Fruit fly (Drosophila melanogaster): ENCODE results near the gene SclA.

DNA sequence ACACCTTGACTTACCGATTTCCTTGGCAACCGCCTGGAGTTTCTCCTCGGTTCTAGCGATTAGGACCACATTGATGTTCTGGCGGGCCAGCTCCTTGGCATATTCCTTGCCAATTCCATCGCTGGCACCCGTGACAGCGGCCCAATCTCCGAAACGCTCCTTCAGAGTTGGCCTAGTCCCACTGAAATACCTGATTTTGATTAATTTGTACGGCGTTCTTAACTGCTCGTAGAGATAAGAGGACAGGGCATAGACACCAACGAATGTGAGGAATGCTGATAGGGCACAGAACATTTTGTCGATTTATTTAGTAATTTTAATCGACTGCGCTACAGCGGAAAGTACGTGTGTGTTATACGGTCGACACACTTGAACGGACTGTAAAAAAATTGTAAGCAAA lies 23.4 kb downstream of the SclA start, which contains the start of gene CG6012:
- TF ChIP-seq CG8478 (optimal IDR thresholded peaks at IDR 0.05), result no peak
- no peak for TF ChIP-seq psq (optimal IDR thresholded peaks at IDR 0.05)
- no peak for TF ChIP-seq usp (GFP tag; optimal IDR thresholded peaks at IDR 0.05)
